Fruit fly (Drosophila melanogaster) whole organism, embryonic: ENCODE data around the gene RpS28a.

Experiments used
- Ada2b ChIP-seq: fragments of 200-800 bp; sonication (Bioruptor generic); IDR thresholded peaks from 2 replicates; pipeline ENCODE4 v1.3.6; 2022; ENCODE audit warnings: missing biosample characterization, missing genetic modification characterization
- Adf1 ChIP-seq: fragments of 200-800 bp; sonication (Bioruptor generic); IDR thresholded peaks from 2 replicates; pipeline ENCODE4 v1.3.6; 2022; ENCODE audit warnings: missing biosample characterization, missing genetic modification characterization
- Atf-2 ChIP-seq: fragments of 200-800 bp; sonication (Bioruptor generic); optimal IDR thresholded peaks from 2 replicates; lab custom pipeline; 2016; ENCODE audit warnings: missing biosample characterization, missing genetic modification characterization
- C15 ChIP-seq: fragments of 200-800 bp; sonication (Bioruptor generic); IDR thresholded peaks from 3 replicates; pipeline ENCODE4 v1.3.6; 2022; ENCODE audit warnings: missing biosample characterization, missing genetic modification characterization
- CG10274 ChIP-seq: fragments of 200-800 bp; sonication (Bioruptor generic); optimal IDR thresholded peaks from 3 replicates; lab custom pipeline; 2017; ENCODE audit warnings: missing biosample characterization, mild to moderate bottlenecking, missing genetic modification characterization
- CG11247 ChIP-seq: fragments of 200-800 bp; sonication (Bioruptor generic); IDR thresholded peaks from 2 replicates; pipeline ENCODE4 v1.3.6; 2022; ENCODE audit warnings: missing biosample characterization, missing genetic modification characterization
- CG12769 ChIP-seq: fragments of 200-800 bp; sonication (Bioruptor generic); optimal IDR thresholded peaks from 2 replicates; lab custom pipeline; 2019; ENCODE audit warnings: missing biosample characterization, mild to moderate bottlenecking, missing genetic modification characterization, moderate library complexity
- CG14710 ChIP-seq: fragments of 200-800 bp; sonication (Bioruptor generic); optimal IDR thresholded peaks from 3 replicates; lab custom pipeline; 2019; ENCODE audit warnings: missing biosample characterization, mild to moderate bottlenecking, missing genetic modification characterization, moderate library complexity
- CG17328 ChIP-seq: fragments of 200-800 bp; sonication (Bioruptor generic); IDR thresholded peaks from 2 replicates; pipeline ENCODE4 v1.3.6; 2022; ENCODE audit warnings: missing biosample characterization, missing genetic modification characterization
- CG17568 ChIP-seq: fragments of 200-800 bp; sonication (Bioruptor generic); optimal IDR thresholded peaks from 2 replicates; lab custom pipeline; 2018; ENCODE audit warnings: missing biosample characterization, mild to moderate bottlenecking, missing genetic modification characterization, moderate library complexity
- CG30020 ChIP-seq: fragments of 200-800 bp; optimal IDR thresholded peaks from 2 replicates; lab custom pipeline; 2019; ENCODE audit warnings: missing biosample characterization, mild to moderate bottlenecking, missing genetic modification characterization, moderate library complexity
- CG31388 ChIP-seq: fragments of 200-800 bp; sonication (Bioruptor generic); optimal IDR thresholded peaks from 2 replicates; lab custom pipeline; 2016; ENCODE audit warnings: missing biosample characterization, missing genetic modification characterization
- CG3163 ChIP-seq: fragments of 200-800 bp; sonication (Bioruptor generic); optimal IDR thresholded peaks from 3 replicates; lab custom pipeline; 2016; ENCODE audit warnings: missing biosample characterization, missing genetic modification characterization
- CG32532 ChIP-seq: fragments of 200-800 bp; sonication (Bioruptor generic); IDR thresholded peaks from 2 replicates; pipeline ENCODE4 v1.3.6; 2022; ENCODE audit warnings: missing biosample characterization, missing genetic modification characterization
- CG4617 ChIP-seq: fragments of 200-800 bp; sonication (Bioruptor generic); optimal IDR thresholded peaks from 3 replicates; lab custom pipeline; 2016; ENCODE audit warnings: missing biosample characterization, missing genetic modification characterization, borderline replicate concordance
- CG6854 ChIP-seq: fragments of 200-800 bp; sonication (Bioruptor generic); optimal IDR thresholded peaks from 3 replicates; lab custom pipeline; 2017; ENCODE audit warnings: missing biosample characterization, mild to moderate bottlenecking, missing genetic modification characterization
- CG7556 ChIP-seq: fragments of 200-800 bp; sonication (Bioruptor generic); optimal IDR thresholded peaks from 2 replicates; lab custom pipeline; 2017; ENCODE audit warnings: missing biosample characterization, mild to moderate bottlenecking, missing genetic modification characterization
- CG8924 ChIP-seq: fragments of 200-800 bp; optimal IDR thresholded peaks from 3 replicates; lab custom pipeline; 2019; ENCODE audit warnings: missing biosample characterization, mild to moderate bottlenecking, missing genetic modification characterization, moderate library complexity
- CoRest ChIP-seq: fragments of 200-800 bp; sonication (Bioruptor generic); optimal IDR thresholded peaks from 3 replicates; lab custom pipeline; 2018; ENCODE audit warnings: missing biosample characterization, mild to moderate bottlenecking, missing genetic modification characterization, moderate library complexity
- Dip3 ChIP-seq: fragments of 200-800 bp; sonication (Bioruptor generic); optimal IDR thresholded peaks from 3 replicates; lab custom pipeline; 2016; ENCODE audit warnings: missing biosample characterization, missing genetic modification characterization
- Hey ChIP-seq: fragments of 200-800 bp; sonication (Bioruptor generic); optimal IDR thresholded peaks from 3 replicates; lab custom pipeline; 2018; ENCODE audit warnings: missing biosample characterization, mild to moderate bottlenecking, missing genetic modification characterization
- HmgD ChIP-seq: fragments of 200-800 bp; sonication (Bioruptor generic); optimal IDR thresholded peaks from 3 replicates; lab custom pipeline; 2016; ENCODE audit warnings: missing biosample characterization, missing genetic modification characterization
- Lim3 ChIP-seq: fragments of 200-800 bp; sonication (Bioruptor generic); IDR thresholded peaks from 2 replicates; pipeline ENCODE4 v1.3.6; 2022; ENCODE audit warnings: missing biosample characterization, missing genetic modification characterization
- NK7.1 ChIP-seq: fragments of 200-800 bp; sonication (Bioruptor generic); optimal IDR thresholded peaks from 3 replicates; lab custom pipeline; 2016; ENCODE audit warnings: missing biosample characterization, missing genetic modification characterization
- Pdp1 ChIP-seq, 2 experiments: fragments of 200-800 bp; sonication (Bioruptor generic); optimal IDR thresholded peaks; 3 replicates each; lab custom pipeline; 2016; ENCODE audit warnings: missing biosample characterization in 2 of 2, missing genetic modification characterization in 2 of 2, mild to moderate bottlenecking in 1 of 2, moderate library complexity in 1 of 2
- Trl ChIP-seq, 3 experiments: fragments of >200 bp in 2 of 3; fragments of 200-800 bp in 1 of 3; sonication (Bioruptor generic) in 1 of 3; optimal IDR thresholded peaks; 2 replicates in 1 of 3; 3 replicates in 2 of 3; lab custom pipeline; 2016 to 2017; ENCODE audit warnings: missing biosample characterization in 1 of 3, missing genetic modification characterization in 1 of 3
- Vsx1 ChIP-seq: fragments of 200-800 bp; sonication (Bioruptor generic); optimal IDR thresholded peaks from 2 replicates; lab custom pipeline; 2017; ENCODE audit warnings: missing biosample characterization, mild to moderate bottlenecking, missing genetic modification characterization, missing genetic modification reagents
- ap ChIP-seq: fragments of 200-800 bp; sonication (Bioruptor generic); IDR thresholded peaks from 2 replicates; pipeline ENCODE4 v1.3.6; 2022; ENCODE audit warnings: missing biosample characterization, missing genetic modification characterization
- bab2 ChIP-seq: fragments of 200-800 bp; sonication (Bioruptor generic); optimal IDR thresholded peaks from 2 replicates; lab custom pipeline; 2016; ENCODE audit warnings: missing biosample characterization, missing genetic modification characterization
- bsh ChIP-seq, 2 experiments: fragments of 200-800 bp; sonication (Bioruptor generic); optimal IDR thresholded peaks; 2 replicates each; lab custom pipeline; 2017 to 2018; ENCODE audit warnings: mild to moderate bottlenecking in 2 of 2, missing biosample characterization in 2 of 2, missing genetic modification characterization in 2 of 2, moderate library complexity in 1 of 2
- dimm ChIP-seq: fragments of 200-800 bp; sonication (Bioruptor generic); IDR thresholded peaks from 2 replicates; pipeline ENCODE4 v1.3.6; 2022; ENCODE audit warnings: missing biosample characterization, missing genetic modification characterization
- dmrt11E ChIP-seq: fragments of 200-800 bp; sonication (Bioruptor generic); optimal IDR thresholded peaks from 3 replicates; lab custom pipeline; 2018; ENCODE audit warnings: missing biosample characterization, mild to moderate bottlenecking, missing genetic modification characterization, moderate library complexity
- dmrt99B ChIP-seq: fragments of 200-800 bp; sonication (Bioruptor generic); optimal IDR thresholded peaks from 2 replicates; lab custom pipeline; 2018; ENCODE audit warnings: missing biosample characterization, mild to moderate bottlenecking, missing genetic modification characterization, moderate library complexity
- grn ChIP-seq: fragments of 200-800 bp; sonication (Bioruptor generic); optimal IDR thresholded peaks from 3 replicates; lab custom pipeline; 2017; ENCODE audit warnings: missing biosample characterization, missing genetic modification characterization
- h ChIP-seq: fragments of >200 bp; optimal IDR thresholded peaks from 2 replicates; lab custom pipeline; 2017
- hb ChIP-seq: fragments of 200-800 bp; sonication (Bioruptor generic); IDR thresholded peaks from 3 replicates; pipeline ENCODE4 v1.3.6; 2022; ENCODE audit warnings: missing biosample characterization, missing genetic modification characterization; ENCODE audit not compliant: partially characterized antibody
- insv ChIP-seq, 2 experiments: fragments of 200-800 bp; sonication (Bioruptor generic); optimal IDR thresholded peaks; 3 replicates each; lab custom pipeline; 2016 to 2018; ENCODE audit warnings: missing biosample characterization in 2 of 2, missing genetic modification characterization in 2 of 2
- jing ChIP-seq: fragments of 200-800 bp; sonication (Bioruptor generic); optimal IDR thresholded peaks from 2 replicates; lab custom pipeline; 2018; ENCODE audit warnings: missing biosample characterization, mild to moderate bottlenecking, missing genetic modification characterization
- kah ChIP-seq: fragments of 200-800 bp; sonication (Bioruptor generic); optimal IDR thresholded peaks from 2 replicates; lab custom pipeline; 2018; ENCODE audit warnings: missing biosample characterization, mild to moderate bottlenecking, missing genetic modification characterization
- kay ChIP-seq: fragments of 200-800 bp; sonication (Bioruptor generic); optimal IDR thresholded peaks from 2 replicates; lab custom pipeline; 2016; ENCODE audit warnings: missing biosample characterization, missing genetic modification characterization
- lov ChIP-seq, 2 experiments: fragments of 200-800 bp in 1 of 2; fragments of >200 bp in 1 of 2; sonication (Bioruptor generic) in 1 of 2; IDR thresholded peaks in 1 of 2; optimal IDR thresholded peaks in 1 of 2; 2 replicates in 1 of 2; 3 replicates in 1 of 2; pipeline versions ENCODE4 v1.3.6 to Lab custom; 2017 to 2022; ENCODE audit warnings: missing biosample characterization in 1 of 2, missing genetic modification characterization in 1 of 2
- psq ChIP-seq: fragments of 200-800 bp; sonication (Bioruptor generic); optimal IDR thresholded peaks from 2 replicates; lab custom pipeline; 2017; ENCODE audit warnings: missing biosample characterization, missing genetic modification characterization
- row ChIP-seq: fragments of 200-800 bp; sonication (Bioruptor generic); IDR thresholded peaks from 3 replicates; pipeline ENCODE4 v1.3.6; 2022; ENCODE audit warnings: missing biosample characterization, missing genetic modification characterization
- run ChIP-seq: fragments of 200-800 bp; sonication (Bioruptor generic); optimal IDR thresholded peaks from 3 replicates; lab custom pipeline; 2018; ENCODE audit warnings: missing biosample characterization, mild to moderate bottlenecking, missing genetic modification characterization
- sob ChIP-seq: fragments of 200-800 bp; sonication (Bioruptor generic); IDR thresholded peaks from 2 replicates; pipeline ENCODE4 v1.3.6; 2022; ENCODE audit warnings: missing biosample characterization, missing genetic modification characterization
- tna ChIP-seq: fragments of 200-800 bp; sonication (Bioruptor generic); IDR thresholded peaks from 2 replicates; pipeline ENCODE4 v1.3.6; 2022; ENCODE audit warnings: missing biosample characterization, missing genetic modification characterization; ENCODE audit not compliant: partially characterized antibody
- tup ChIP-seq: fragments of 200-800 bp; sonication (Bioruptor generic); optimal IDR thresholded peaks from 2 replicates; lab custom pipeline; 2016; ENCODE audit warnings: missing biosample characterization, mild to moderate bottlenecking, missing genetic modification characterization, moderate library complexity
- twi ChIP-seq: fragments of 200-800 bp; optimal IDR thresholded peaks from 2 replicates; lab custom pipeline; 2019; ENCODE audit warnings: missing biosample characterization, mild to moderate bottlenecking, missing genetic modification characterization, moderate library complexity
- unpg ChIP-seq: fragments of 200-800 bp; sonication (Bioruptor generic); optimal IDR thresholded peaks from 3 replicates; lab custom pipeline; 2018; ENCODE audit warnings: missing biosample characterization, mild to moderate bottlenecking, missing genetic modification characterization, moderate library complexity
- zfh1 ChIP-seq: fragments of 200-800 bp; sonication (Bioruptor generic); IDR thresholded peaks from 3 replicates; pipeline ENCODE4 v1.3.6; 2022; ENCODE audit warnings: missing biosample characterization, missing genetic modification characterization

The RpS28a gene

dm6 chr3R:30062543-30062942 lies 40.1 kb upstream of the RpS28a start (continued):
- TF ChIP-seq kay (no peak), twi (tag; lab: Kevin White, UChicago) (no peak), sob (GFP tag; lab: Robert Waterston, UW) (no peak), jing (GFP tag; lab: Kevin White, UChicago) (no peak), Atf-2 (no peak), HmgD (GFP tag; lab: Kevin White, UChicago) (no peak), CG4617 (no peak), CG17568 (GFP tag; lab: Kevin White, UChicago) (no peak), Lim3 (no peak), CG14710 (tag; lab: Kevin White, UChicago) (no peak), run (tag; lab: Kevin White, UChicago) (no peak), Pdp1 (GFP tag; optimal IDR thresholded peaks at IDR 0.05; lab: Kevin White, UChicago) (peak in 1 of 2 experiments; percentile 18), NK7.1 (GFP tag; lab: Kevin White, UChicago) (no peak), grn (GFP tag; lab: Kevin White, UChicago) (peak; percentile 31), CG11247 (GFP tag; lab: Robert Waterston, UW) (no peak), insv (GFP tag; optimal IDR thresholded peaks at IDR 0.05; lab: Kevin White, UChicago) (no peak), CG10274 (GFP tag; lab: Kevin White, UChicago) (peak; percentile 98), Hey (peak; percentile 28), Dip3 (GFP tag; lab: Kevin White, UChicago) (no peak), h (lab: Kevin White, UChicago) (no peak), CG17328 (GFP tag; lab: Robert Waterston, UW) (0 out of 2 replicates have a peak, but pooled peaks have one; percentile 22), CG32532 (peak; percentile 23; the same call in 1 of the 2 replicates), bsh (GFP tag; optimal IDR thresholded peaks at IDR 0.05; lab: Kevin White, UChicago) (no peak), CG6854 (GFP tag; lab: Kevin White, UChicago) (peak; percentile 12), C15 (no peak), CG8924 (tag; lab: Kevin White, UChicago) (no peak), unpg (no peak), CG3163 (no peak), ap (GFP tag; lab: Robert Waterston, UW) (no peak), lov (optimal IDR thresholded peaks at IDR 0.05; lab: Kevin White, UChicago) (no peak), lov (GFP tag; IDR thresholded peaks at IDR 0.05; lab: Robert Waterston, UW) (no peak), Ada2b (0 out of 2 replicates have a peak, but pooled peaks have one; percentile 11), Adf1 (GFP tag; lab: Robert Waterston, UW) (peak; percentile 17; the same call in 1 of the 2 replicates), CoRest (tag; lab: Kevin White, UChicago) (no peak), dimm (GFP tag; lab: Robert Waterston, UW) (no peak), psq (GFP tag; lab: Kevin White, UChicago) (no peak), Trl (optimal IDR thresholded peaks at IDR 0.05; lab: Kevin White, UChicago) (peak in 1 of 2 experiments; percentile 24), Trl (GFP tag; optimal IDR thresholded peaks at IDR 0.05; lab: Kevin White, UChicago) (no peak), dmrt11E (no peak), hb (GFP tag; lab: Robert Waterston, UW) (no peak), kah (GFP tag; lab: Kevin White, UChicago) (no peak), row (GFP tag; lab: Robert Waterston, UW) (0 out of 3 replicates have a peak, but pooled peaks have one; percentile 24), CG30020 (tag; lab: Kevin White, UChicago) (no peak), CG12769 (tag; lab: Kevin White, UChicago) (no peak), tna (GFP tag; lab: Robert Waterston, UW) (no peak), CG31388 (GFP tag; lab: Kevin White, UChicago) (no peak), CG7556 (GFP tag; lab: Kevin White, UChicago) (no peak), Vsx1 (GFP tag; lab: Kevin White, UChicago) (peak; percentile 86), dmrt99B (tag; lab: Kevin White, UChicago) (no peak), bab2 (no peak), zfh1 (GFP tag; lab: Robert Waterston, UW) (no peak), tup (GFP tag; lab: Kevin White, UChicago) (no peak)
